Worm (Caenorhabditis elegans): ENCODE results near the gene B0416.3.
A peak's percentile ranks its signal among the peaks of the same experiment; 100 is the strongest.

B0416.3 gene

DNA sequence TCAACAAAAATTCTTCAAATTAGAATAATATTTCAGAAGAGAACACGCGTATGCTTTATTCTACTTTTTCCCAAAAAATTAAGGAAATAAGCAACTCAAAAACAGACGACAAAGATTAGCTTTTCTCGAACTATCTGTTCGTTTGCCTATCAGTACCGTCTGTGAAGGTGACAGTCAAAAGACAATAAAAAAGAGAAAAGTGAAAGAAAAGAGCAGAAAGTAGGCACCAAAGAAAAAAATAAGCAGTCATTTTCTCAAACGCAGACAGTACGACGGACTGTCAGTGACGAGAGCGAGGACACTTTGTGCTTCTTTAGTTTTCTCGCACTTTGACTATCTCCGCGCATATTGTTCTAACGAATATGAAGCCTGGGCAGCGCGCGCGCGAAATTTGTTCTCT, 24.9 kb upstream of the B0416.3 start:
- peak; percentile 11 for TF ChIP-seq lin-14 (GFP tag; optimal IDR thresholded peaks at IDR 0.05)
- TF ChIP-seq irx-1 (tag; optimal IDR thresholded peaks at IDR 0.05): no peak

DNA sequence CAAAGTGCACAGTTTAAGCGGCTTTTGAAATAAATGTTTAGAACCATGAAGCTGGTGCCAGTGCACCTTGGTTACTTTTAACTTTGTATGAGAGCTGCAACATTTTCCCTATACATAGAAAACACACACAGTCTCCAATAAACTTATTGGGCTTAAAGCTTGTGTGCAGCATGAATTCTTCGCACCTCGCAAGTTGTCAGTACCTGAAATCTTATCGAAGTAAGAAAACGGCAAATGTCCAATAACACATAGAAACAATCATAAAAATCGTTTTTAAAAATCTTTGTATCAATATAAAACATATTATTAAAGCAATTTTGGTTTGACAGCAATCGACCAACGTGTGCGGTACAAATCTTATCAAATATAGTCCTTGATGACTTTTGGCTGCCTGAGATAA, 23.1 kb upstream of the B0416.3 start:
- TF ChIP-seq ceh-63 (GFP tag; optimal IDR thresholded peaks at IDR 0.05) (no peak), elt-3 (tag; optimal IDR thresholded peaks at IDR 0.05) (no peak), rnt-1 (tag; optimal IDR thresholded peaks at IDR 0.05) (no peak), nhr-11 (tag; optimal IDR thresholded peaks at IDR 0.05) (no peak), ceh-90 (tag; optimal IDR thresholded peaks at IDR 0.05) (no peak), fkh-8 (tag; optimal IDR thresholded peaks at IDR 0.05) (no peak), elt-2 (tag; optimal IDR thresholded peaks at IDR 0.05) (no peak), nhr-12 (tag; optimal IDR thresholded peaks at IDR 0.05) (no peak), fos-1 (tag; optimal IDR thresholded peaks at IDR 0.05) (no peak), lin-15B (tag; optimal IDR thresholded peaks at IDR 0.05) (no peak), isw-1 (GFP tag; IDR thresholded peaks at IDR 0.05) (no peak), nhr-90 (tag; optimal IDR thresholded peaks at IDR 0.05; ENCODE audit: poor library complexity) (no peak), swsn-7 (tag; optimal IDR thresholded peaks at IDR 0.05) (no peak)

DNA sequence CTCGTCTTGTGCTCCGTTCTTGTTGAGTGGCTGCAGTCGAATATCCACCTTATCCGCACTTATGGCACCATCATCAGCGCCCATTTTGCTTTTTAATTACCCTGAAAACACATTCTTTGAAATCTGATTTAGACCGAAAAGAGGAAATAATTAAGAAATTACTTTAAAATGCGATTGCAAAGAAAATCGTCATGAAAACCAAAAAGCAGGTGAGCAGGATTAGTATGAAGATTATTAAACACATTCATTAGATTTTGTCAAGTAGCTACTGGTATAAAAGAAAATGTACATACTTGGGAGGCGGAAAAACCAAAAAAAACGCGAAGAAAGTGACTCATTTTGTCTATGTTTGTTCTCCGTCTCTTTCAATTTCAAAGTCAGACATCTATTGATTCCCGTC, 20.7 kb upstream of the B0416.3 start, which contains the start of gene B0416.5:
Gene B0416.5, minus strand, starts transcription at position 101 of the 400 bp plus-strand sequence.
- no peak for TF ChIP-seq lin-35 (GFP tag; optimal IDR thresholded peaks at IDR 0.05)
- no peak for TF ChIP-seq lin-14 (GFP tag; optimal IDR thresholded peaks at IDR 0.05)

DNA sequence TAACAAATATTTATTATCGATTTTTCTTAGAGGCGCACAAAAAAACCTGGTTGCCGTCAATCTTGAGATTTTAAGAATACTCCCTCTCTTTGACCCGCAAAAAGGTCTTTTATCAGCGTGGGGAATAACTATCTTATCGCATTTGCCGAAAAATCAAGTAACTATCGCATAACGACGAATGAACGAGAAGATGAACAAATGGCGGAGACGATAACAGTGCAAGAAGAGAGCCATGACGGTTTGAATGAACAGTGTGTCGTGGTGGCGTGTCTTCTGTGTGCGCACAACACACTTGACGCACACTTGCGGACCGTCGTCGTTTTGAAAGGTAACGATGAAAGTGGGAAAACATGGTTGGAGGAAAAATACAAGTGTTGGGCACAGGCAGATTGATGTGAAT, 19.6 kb upstream of the B0416.3 start:
- peak; percentile 48 for TF ChIP-seq snu-23 (GFP tag; optimal IDR thresholded peaks at IDR 0.05)
- no peak for TF ChIP-seq ceh-8 (GFP tag; optimal IDR thresholded peaks at IDR 0.05)
- peak in 1 of 2 experiments; percentile 58 for TF ChIP-seq lin-35 (GFP tag; optimal IDR thresholded peaks at IDR 0.05)
- no peak for TF ChIP-seq nhr-11 (tag; optimal IDR thresholded peaks at IDR 0.05)
- TF ChIP-seq nhr-90 (tag; optimal IDR thresholded peaks at IDR 0.05; ENCODE audit: poor library complexity): peak; percentile 34
- no peak for TF ChIP-seq nhr-19 (GFP tag; conservative IDR thresholded peaks at IDR 0.05)
- TF ChIP-seq blmp-1 (tag; optimal IDR thresholded peaks at IDR 0.05): peak; percentile 29
- TF ChIP-seq fos-1 (tag; optimal IDR thresholded peaks at IDR 0.05): no peak
- TF ChIP-seq sox-4 (tag; optimal IDR thresholded peaks at IDR 0.05): no peak
- TF ChIP-seq efl-1 (optimal IDR thresholded peaks at IDR 0.05): no peak
- TF ChIP-seq efl-1 (GFP tag; optimal IDR thresholded peaks at IDR 0.05 in 1 of 2): no peak
- peak in 2 of 3 experiments; percentile 0 to 6 for TF ChIP-seq dpl-1 (GFP tag; optimal IDR thresholded peaks at IDR 0.05)
- no peak for TF ChIP-seq aha-1 (tag; optimal IDR thresholded peaks at IDR 0.05)
- no peak for TF ChIP-seq egl-13 (tag; optimal IDR thresholded peaks at IDR 0.05)
- TF ChIP-seq unc-86 (tag; optimal IDR thresholded peaks at IDR 0.05): no peak
- no peak for TF ChIP-seq isw-1 (GFP tag; IDR thresholded peaks at IDR 0.05)
- no peak for TF ChIP-seq irx-1 (tag; optimal IDR thresholded peaks at IDR 0.05)
- TF ChIP-seq alr-1 (tag; optimal IDR thresholded peaks at IDR 0.05; ENCODE audit: borderline replicate concordance): no peak
- TF ChIP-seq grh-1 (GFP tag; IDR thresholded peaks at IDR 0.05): no peak
- peak; percentile 81 for TF ChIP-seq F16B12.6 (tag; optimal IDR thresholded peaks at IDR 0.05)
- no peak for TF ChIP-seq hlh-17 (GFP tag; optimal IDR thresholded peaks at IDR 0.05; ENCODE audit: borderline replicate concordance)
- TF ChIP-seq efl-3 (GFP tag; optimal IDR thresholded peaks at IDR 0.05): no peak
- peak; percentile 20 for TF ChIP-seq C16A3.4 (tag; optimal IDR thresholded peaks at IDR 0.05)
- TF ChIP-seq ceh-63 (GFP tag; optimal IDR thresholded peaks at IDR 0.05): no peak
- TF ChIP-seq pqm-1 (tag; optimal IDR thresholded peaks at IDR 0.05): no peak
- no peak for TF ChIP-seq C34B4.2 (tag; optimal IDR thresholded peaks at IDR 0.05)
- no peak for TF ChIP-seq pag-3 (tag; optimal IDR thresholded peaks at IDR 0.05; ENCODE audit: borderline replicate concordance, insufficient read depth)
- TF ChIP-seq ceh-82 (tag; optimal IDR thresholded peaks at IDR 0.05): peak in 1 of 3 experiments; percentile 39
- TF ChIP-seq nhr-71 (tag; optimal IDR thresholded peaks at IDR 0.05): peak; percentile 39
- TF ChIP-seq pax-3 (tag; optimal IDR thresholded peaks at IDR 0.05): no peak
- peak; percentile 75 for TF ChIP-seq elt-2 (tag; optimal IDR thresholded peaks at IDR 0.05)
- TF ChIP-seq nhr-85 (tag): no peak
- TF ChIP-seq fkh-4 (tag; optimal IDR thresholded peaks at IDR 0.05; ENCODE audit: borderline replicate concordance): no peak
- no peak for TF ChIP-seq vab-15 (tag; optimal IDR thresholded peaks at IDR 0.05)
- no peak for TF ChIP-seq mab-9 (GFP tag; IDR thresholded peaks at IDR 0.05)
- no peak for TF ChIP-seq sptf-1 (tag; optimal IDR thresholded peaks at IDR 0.05)
- TF ChIP-seq nhr-84 (tag; optimal IDR thresholded peaks at IDR 0.05): no peak
- peak; percentile 1 for TF ChIP-seq xbp-1 (tag; optimal IDR thresholded peaks at IDR 0.05)

Data from whole organism, L1 larva.